Fruit fly (Drosophila melanogaster) whole organism, embryonic: ENCODE results near the gene SMC3.

Source experiments
- Atf-2 ChIP-seq: fragments of 200-800 bp; sonication (Bioruptor generic); optimal IDR thresholded peaks from 2 replicates; lab custom pipeline; 2016; ENCODE audit warnings: missing biosample characterization, missing genetic modification characterization
- Bgb ChIP-seq: fragments of 200-800 bp; sonication (Bioruptor generic); IDR thresholded peaks from 2 replicates; pipeline ENCODE4 v1.3.6; 2022; ENCODE audit warnings: missing biosample characterization, missing genetic modification characterization; ENCODE audit not compliant: partially characterized antibody
- BtbVII ChIP-seq: fragments of 200-800 bp; sonication (Bioruptor generic); optimal IDR thresholded peaks from 3 replicates; lab custom pipeline; 2017; ENCODE audit warnings: missing biosample characterization, mild to moderate bottlenecking, missing genetic modification characterization
- CG10543 ChIP-seq: fragments of 200-800 bp; sonication (Bioruptor generic); optimal IDR thresholded peaks from 3 replicates; lab custom pipeline; 2017; ENCODE audit warnings: missing biosample characterization, mild to moderate bottlenecking, missing genetic modification characterization, moderate library complexity
- CG12104 ChIP-seq: fragments of 200-800 bp; sonication (Bioruptor generic); optimal IDR thresholded peaks from 3 replicates; lab custom pipeline; 2016; ENCODE audit warnings: missing biosample characterization, missing genetic modification characterization
- CG13894 ChIP-seq: fragments of 200-800 bp; sonication (Bioruptor generic); optimal IDR thresholded peaks from 3 replicates; lab custom pipeline; 2018; ENCODE audit warnings: missing biosample characterization, mild to moderate bottlenecking, missing genetic modification characterization, moderate library complexity
- CG16779 ChIP-seq: fragments of 200-800 bp; sonication (Bioruptor generic); IDR thresholded peaks from 2 replicates; pipeline ENCODE4 v1.3.6; 2022; ENCODE audit warnings: missing biosample characterization, missing genetic modification characterization
- CG16813 ChIP-seq: fragments of 200-800 bp; sonication (Bioruptor generic); IDR thresholded peaks from 3 replicates; pipeline ENCODE4 v1.3.6; 2022; ENCODE audit warnings: missing biosample characterization, missing genetic modification characterization; ENCODE audit not compliant: partially characterized antibody
- CG17186 ChIP-seq: fragments of 200-800 bp; sonication (Bioruptor generic); optimal IDR thresholded peaks from 3 replicates; lab custom pipeline; 2017; ENCODE audit warnings: missing biosample characterization, missing genetic modification reagents, missing genetic modification characterization
- CG18476 ChIP-seq: fragments of 200-800 bp; sonication (Bioruptor generic); optimal IDR thresholded peaks from 2 replicates; lab custom pipeline; 2016; ENCODE audit warnings: missing biosample characterization, mild to moderate bottlenecking, missing genetic modification characterization
- CG18619 ChIP-seq: fragments of 200-800 bp; sonication (Bioruptor generic); optimal IDR thresholded peaks from 3 replicates; lab custom pipeline; 2017; ENCODE audit warnings: missing biosample characterization, mild to moderate bottlenecking, missing genetic modification characterization
- CG2129 ChIP-seq: fragments of 200-800 bp; sonication (Bioruptor generic); IDR thresholded peaks from 2 replicates; pipeline ENCODE4 v1.3.6; 2022; ENCODE audit warnings: missing biosample characterization, missing genetic modification characterization; ENCODE audit not compliant: partially characterized antibody
- CG30020 ChIP-seq: fragments of 200-800 bp; optimal IDR thresholded peaks from 2 replicates; lab custom pipeline; 2019; ENCODE audit warnings: missing biosample characterization, mild to moderate bottlenecking, missing genetic modification characterization, moderate library complexity
- CG5180 ChIP-seq: fragments of 200-800 bp; sonication (Bioruptor generic); optimal IDR thresholded peaks from 3 replicates; lab custom pipeline; 2017; ENCODE audit warnings: missing biosample characterization, missing genetic modification characterization, mild to moderate bottlenecking, moderate library complexity, missing genetic modification reagents
- CG6689 ChIP-seq: fragments of 200-800 bp; sonication (Bioruptor generic); IDR thresholded peaks from 2 replicates; pipeline ENCODE4 v1.3.6; 2022; ENCODE audit warnings: missing biosample characterization, missing genetic modification characterization
- CG6791 ChIP-seq: fragments of 200-800 bp; sonication (Bioruptor generic); IDR thresholded peaks from 3 replicates; pipeline ENCODE4 v1.3.6; 2022; ENCODE audit warnings: missing biosample characterization, missing genetic modification characterization; ENCODE audit not compliant: partially characterized antibody
- CG9817 ChIP-seq: fragments of 200-800 bp; sonication (Bioruptor generic); optimal IDR thresholded peaks from 2 replicates; lab custom pipeline; 2018; ENCODE audit warnings: missing biosample characterization, mild to moderate bottlenecking, missing genetic modification characterization, moderate library complexity
- Dad ChIP-seq: fragments of 200-800 bp; sonication (Bioruptor generic); optimal IDR thresholded peaks from 3 replicates; lab custom pipeline; 2016; ENCODE audit warnings: missing biosample characterization, missing genetic modification characterization
- Doc3 ChIP-seq: fragments of 200-800 bp; sonication (Bioruptor generic); IDR thresholded peaks from 3 replicates; pipeline ENCODE4 v1.3.6; 2022; ENCODE audit warnings: missing biosample characterization, missing genetic modification characterization; ENCODE audit not compliant: partially characterized antibody
- Dref ChIP-seq: fragments of 200-800 bp; sonication (Bioruptor generic); IDR thresholded peaks from 2 replicates; pipeline ENCODE4 v1.3.6; 2022; ENCODE audit warnings: missing biosample characterization, missing genetic modification characterization
- Fer1 ChIP-seq: fragments of 200-800 bp; sonication (Bioruptor generic); optimal IDR thresholded peaks from 2 replicates; lab custom pipeline; 2017; ENCODE audit warnings: missing biosample characterization, mild to moderate bottlenecking, missing genetic modification characterization
- Lhr ChIP-seq: fragments of 200-800 bp; sonication (Bioruptor generic); optimal IDR thresholded peaks from 3 replicates; lab custom pipeline; 2017; ENCODE audit warnings: mild to moderate bottlenecking, missing biosample characterization, missing genetic modification reagents, missing genetic modification characterization
- Lim3 ChIP-seq: fragments of 200-800 bp; sonication (Bioruptor generic); IDR thresholded peaks from 2 replicates; pipeline ENCODE4 v1.3.6; 2022; ENCODE audit warnings: missing biosample characterization, missing genetic modification characterization
- NfI ChIP-seq: fragments of 200-800 bp; sonication (Bioruptor generic); optimal IDR thresholded peaks from 3 replicates; lab custom pipeline; 2018; ENCODE audit warnings: missing biosample characterization, mild to moderate bottlenecking, missing genetic modification characterization, moderate library complexity
- Opbp ChIP-seq: fragments of 200-800 bp; sonication (Bioruptor generic); IDR thresholded peaks from 3 replicates; pipeline ENCODE4 v1.3.6; 2022; ENCODE audit warnings: missing biosample characterization, missing genetic modification characterization; ENCODE audit not compliant: partially characterized antibody
- PHDP ChIP-seq: fragments of 200-800 bp; sonication (Bioruptor generic); optimal IDR thresholded peaks from 3 replicates; lab custom pipeline; 2018; ENCODE audit warnings: missing biosample characterization, mild to moderate bottlenecking, missing genetic modification characterization, moderate library complexity
- Trl ChIP-seq, 3 experiments: fragments of >200 bp in 2 of 3; fragments of 200-800 bp in 1 of 3; sonication (Bioruptor generic) in 1 of 3; optimal IDR thresholded peaks; 2 replicates in 1 of 3; 3 replicates in 2 of 3; lab custom pipeline; 2016 to 2017; ENCODE audit warnings: missing biosample characterization in 1 of 3, missing genetic modification characterization in 1 of 3
- ara ChIP-seq: fragments of 200-800 bp; sonication (Bioruptor generic); IDR thresholded peaks from 2 replicates; pipeline ENCODE4 v1.3.6; 2022; ENCODE audit warnings: missing biosample characterization, missing genetic modification characterization
- bowl ChIP-seq: fragments of 200-800 bp; sonication (Bioruptor generic); IDR thresholded peaks from 2 replicates; pipeline ENCODE4 v1.3.6; 2022; ENCODE audit warnings: missing biosample characterization, missing genetic modification characterization
- cato ChIP-seq: fragments of 200-800 bp; sonication (Bioruptor generic); optimal IDR thresholded peaks from 2 replicates; lab custom pipeline; 2016; ENCODE audit warnings: missing biosample characterization, missing genetic modification characterization, borderline replicate concordance
- croc ChIP-seq: fragments of 200-800 bp; sonication (Bioruptor generic); conservative IDR thresholded peaks from 3 replicates; pipeline ENCODE4 v1.3.6; 2022; ENCODE audit warnings: missing biosample characterization, missing genetic modification characterization
- crp ChIP-seq, 2 experiments: fragments of 200-800 bp; sonication (Bioruptor generic); optimal IDR thresholded peaks; 2 replicates in 1 of 2; 3 replicates in 1 of 2; lab custom pipeline; 2017; ENCODE audit warnings: missing biosample characterization in 2 of 2, missing genetic modification characterization in 2 of 2, mild to moderate bottlenecking in 1 of 2, moderate library complexity in 1 of 2
- cwo ChIP-seq: fragments of 200-800 bp; sonication (Bioruptor generic); optimal IDR thresholded peaks from 3 replicates; lab custom pipeline; 2017; ENCODE audit warnings: missing biosample characterization, missing genetic modification characterization, mild to moderate bottlenecking, moderate library complexity, missing genetic modification reagents
- en ChIP-seq: fragments of 200-800 bp; sonication (Bioruptor generic); optimal IDR thresholded peaks from 2 replicates; lab custom pipeline; 2016; ENCODE audit warnings: missing biosample characterization, missing genetic modification characterization
- gem ChIP-seq: fragments of 200-800 bp; sonication (Bioruptor generic); optimal IDR thresholded peaks from 2 replicates; lab custom pipeline; 2019; ENCODE audit warnings: missing biosample characterization, mild to moderate bottlenecking, missing genetic modification characterization, moderate library complexity
- gsb ChIP-seq: fragments of 200-800 bp; sonication (Bioruptor generic); IDR thresholded peaks from 2 replicates; pipeline ENCODE4 v1.3.6; 2022; ENCODE audit warnings: missing biosample characterization, missing genetic modification characterization
- her ChIP-seq: fragments of 200-800 bp; sonication (Bioruptor generic); optimal IDR thresholded peaks from 2 replicates; lab custom pipeline; 2016; ENCODE audit warnings: missing biosample characterization, missing genetic modification characterization
- inv ChIP-seq: fragments of 200-800 bp; sonication (Bioruptor generic); IDR thresholded peaks from 2 replicates; pipeline ENCODE4 v1.3.6; 2022; ENCODE audit warnings: missing biosample characterization, missing genetic modification characterization; ENCODE audit not compliant: partially characterized antibody
- jumu ChIP-seq: fragments of 200-800 bp; sonication (Bioruptor generic); optimal IDR thresholded peaks from 3 replicates; lab custom pipeline; 2016; ENCODE audit warnings: missing biosample characterization, missing genetic modification characterization
- lab ChIP-seq: fragments of 200-800 bp; sonication (Bioruptor generic); optimal IDR thresholded peaks from 3 replicates; lab custom pipeline; 2017; ENCODE audit warnings: missing biosample characterization, missing genetic modification characterization, mild to moderate bottlenecking, moderate library complexity, missing genetic modification reagents
- nerfin-2 ChIP-seq: fragments of 200-800 bp; sonication (Bioruptor generic); IDR thresholded peaks from 2 replicates; pipeline ENCODE4 v1.3.6; 2022; ENCODE audit warnings: missing biosample characterization, missing genetic modification characterization; ENCODE audit not compliant: partially characterized antibody
- p53 ChIP-seq: fragments of 200-800 bp; sonication (Bioruptor generic); optimal IDR thresholded peaks from 2 replicates; lab custom pipeline; 2016; ENCODE audit warnings: missing biosample characterization, missing genetic modification characterization
- pho ChIP-seq: fragments of 200-800 bp; sonication (Bioruptor generic); optimal IDR thresholded peaks from 2 replicates; lab custom pipeline; 2016; ENCODE audit warnings: missing biosample characterization, missing genetic modification characterization
- pita ChIP-seq: fragments of 200-800 bp; sonication (Bioruptor generic); optimal IDR thresholded peaks from 2 replicates; lab custom pipeline; 2017; ENCODE audit warnings: missing biosample characterization, mild to moderate bottlenecking, missing genetic modification characterization
- pzg ChIP-seq: fragments of 200-800 bp; sonication (Bioruptor generic); optimal IDR thresholded peaks from 3 replicates; lab custom pipeline; 2018; ENCODE audit warnings: missing biosample characterization, mild to moderate bottlenecking, missing genetic modification characterization, moderate library complexity
- stwl ChIP-seq: fragments of 200-800 bp; sonication (Bioruptor generic); optimal IDR thresholded peaks from 3 replicates; lab custom pipeline; 2018; ENCODE audit warnings: missing biosample characterization, mild to moderate bottlenecking, missing genetic modification characterization, moderate library complexity
- sug ChIP-seq: fragments of 200-800 bp; optimal IDR thresholded peaks from 2 replicates; lab custom pipeline; 2019; ENCODE audit warnings: missing biosample characterization, mild to moderate bottlenecking, missing genetic modification characterization, moderate library complexity

SMC3 gene

DNA sequence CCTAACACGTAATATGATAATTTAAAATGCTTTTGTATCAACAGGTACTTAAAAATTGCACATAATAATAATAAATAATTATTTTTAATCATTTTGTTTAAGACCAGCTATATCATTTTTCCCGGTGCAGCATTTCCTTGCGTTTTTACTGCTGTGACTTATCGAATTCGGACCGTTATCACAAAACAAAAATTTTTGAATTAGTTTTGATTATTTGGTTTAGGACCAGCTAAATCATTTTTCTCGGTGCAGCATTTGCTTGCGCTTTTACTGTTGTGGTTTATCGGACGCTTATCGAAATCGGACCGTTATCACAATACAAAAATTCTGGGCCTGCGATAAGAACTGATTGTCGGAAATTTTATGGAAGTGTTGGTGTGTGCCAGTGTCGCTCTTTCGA, 40.7 kb downstream of the SMC3 start (continued):
- TF ChIP-seq CG30020 (tag; lab: Kevin White, UChicago) (peak; percentile 30), CG16779 (GFP tag; lab: Robert Waterston, UW) (peak; percentile 37; the same call in 1 of the 2 replicates), Lim3 (no peak), cwo (GFP tag; lab: Kevin White, UChicago) (peak; percentile 77), pzg (GFP tag; lab: Kevin White, UChicago) (no peak), CG18619 (GFP tag; lab: Kevin White, UChicago) (peak; percentile 76), CG18476 (peak; percentile 65), CG12104 (GFP tag; lab: Kevin White, UChicago) (peak; percentile 74), gem (tag; lab: Kevin White, UChicago) (peak; percentile 91), ara (GFP tag; lab: Robert Waterston, UW) (peak; percentile 78), croc (peak; percentile 32; the same call in 1 of the 3 replicates), PHDP (peak; percentile 86), gsb (no peak; the same call in 1 of the 2 replicates), Atf-2 (GFP tag; lab: Kevin White, UChicago) (peak; percentile 67)

DNA sequence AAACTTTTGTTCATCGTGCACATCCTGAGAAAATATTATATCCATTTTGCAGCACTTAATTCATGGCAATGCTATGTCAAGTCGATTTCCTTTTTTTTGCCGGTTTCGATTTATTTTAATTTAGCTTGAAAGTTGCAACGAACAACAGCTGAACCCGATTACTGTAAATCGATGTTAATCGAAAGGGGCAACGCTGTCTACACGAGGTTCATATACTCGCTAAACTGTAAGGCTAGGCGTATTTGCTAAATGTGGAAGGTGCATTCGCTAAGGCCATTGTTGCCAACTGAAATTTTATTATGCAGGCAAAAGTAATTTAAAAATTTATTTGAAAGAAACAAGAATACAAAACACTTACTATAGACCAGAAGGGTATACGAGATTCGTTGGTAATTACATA, 45.8 kb downstream of the SMC3 start, which contains the start of gene CG9902:
CG9902 (minus strand) TSS at position 131 of the 400 bp plus-strand sequence.
- peak; percentile 86 for TF ChIP-seq CG6791 (GFP tag; lab: Robert Waterston, UW)
- peak; percentile 81 for TF ChIP-seq Opbp
- no peak for TF ChIP-seq BtbVII (GFP tag; lab: Kevin White, UChicago)
- no peak for TF ChIP-seq bowl
- peak; percentile 83 for TF ChIP-seq Bgb
- TF ChIP-seq CG13894, result peak; percentile 33
- TF ChIP-seq pita (GFP tag; lab: Kevin White, UChicago), result peak; percentile 94
- TF ChIP-seq CG6689 (GFP tag; lab: Robert Waterston, UW), result no peak
- peak; percentile 75 for TF ChIP-seq nerfin-2
- TF ChIP-seq jumu, result peak; percentile 8
- TF ChIP-seq Dad (GFP tag; lab: Kevin White, UChicago), result peak; percentile 36
- peak; percentile 6 for TF ChIP-seq CG10543 (GFP tag; lab: Kevin White, UChicago)
- no peak for TF ChIP-seq CG5180
- TF ChIP-seq CG2129 (GFP tag; lab: Robert Waterston, UW), result peak; percentile 40; the same call in 1 of the 2 replicates
- peak; percentile 11 for TF ChIP-seq pho (GFP tag; lab: Kevin White, UChicago)
- peak; percentile 90 for TF ChIP-seq stwl
- TF ChIP-seq lab (GFP tag; lab: Kevin White, UChicago), result no peak
- TF ChIP-seq Trl (optimal IDR thresholded peaks at IDR 0.05; lab: Kevin White, UChicago), result no peak
- TF ChIP-seq Trl (GFP tag; optimal IDR thresholded peaks at IDR 0.05; lab: Kevin White, UChicago), result no peak
- TF ChIP-seq p53, result peak; percentile 21
- peak; percentile 45 for TF ChIP-seq CG17186 (GFP tag; lab: Kevin White, UChicago)
- TF ChIP-seq Lhr (GFP tag; lab: Kevin White, UChicago), result peak; percentile 83
- TF ChIP-seq sug (tag; lab: Kevin White, UChicago), result peak; percentile 28
- TF ChIP-seq inv (GFP tag; lab: Robert Waterston, UW), result peak; percentile 79
- no peak for TF ChIP-seq cato (GFP tag; lab: Kevin White, UChicago)
- peak; percentile 97 for TF ChIP-seq Dref (GFP tag; lab: Robert Waterston, UW)
- TF ChIP-seq crp (GFP tag; optimal IDR thresholded peaks at IDR 0.05; lab: Kevin White, UChicago), result peak in 1 of 2 experiments; percentile 81
- TF ChIP-seq Doc3 (GFP tag; lab: Robert Waterston, UW), result peak; percentile 63; the same call in 2 of the 3 replicates
- TF ChIP-seq Fer1 (GFP tag; lab: Kevin White, UChicago), result peak; percentile 23
- no peak for TF ChIP-seq ara (GFP tag; lab: Robert Waterston, UW)
- TF ChIP-seq NfI (GFP tag; lab: Kevin White, UChicago), result peak; percentile 8
- TF ChIP-seq en (GFP tag; lab: Kevin White, UChicago), result no peak
- TF ChIP-seq her (GFP tag; lab: Kevin White, UChicago), result peak; percentile 27
- peak; percentile 96 for TF ChIP-seq pzg (GFP tag; lab: Kevin White, UChicago)
- TF ChIP-seq CG9817 (tag; lab: Kevin White, UChicago), result no peak
- peak; percentile 78 for TF ChIP-seq CG16813
